Worm (Caenorhabditis elegans): ENCODE measurements around the gene srh-55.

- TF ChIP-seq mab-5 (tag; optimal IDR thresholded peaks at IDR 0.05) (no peak), ztf-4 (tag; optimal IDR thresholded peaks at IDR 0.05) (no peak), nhr-12 (tag; optimal IDR thresholded peaks at IDR 0.05) (no peak), lin-13 (GFP tag; optimal IDR thresholded peaks at IDR 0.05) (peak; percentile 66), aly-2 (tag; optimal IDR thresholded peaks at IDR 0.05) (no peak)
Measured at ce11 chrV:15143798-15144197, 9.6 kb upstream of the srh-55 start, which contains the start of gene K08F9.4.

Measured in whole organism, L2 larva.